Worm (Caenorhabditis elegans): ENCODE results near the gene dagl-2.

ce11 chrIII:782503-782902 is 602 bp downstream of the dagl-2 start:
- TF ChIP-seq W03F9.2 (tag; optimal IDR thresholded peaks at IDR 0.05) (no peak), him-1 (tag; optimal IDR thresholded peaks at IDR 0.05) (no peak)

All from whole organism, L4/young adult.